Worm (Caenorhabditis elegans) whole organism, L1 larva: ENCODE measurements around the gene ZK856.4.

Experiments
- C34B4.2 ChIP-seq: sonication (generic microtip); optimal IDR thresholded peaks from 2 replicates; lab custom pipeline; 2017; ENCODE audit warnings: mild to moderate bottlenecking, missing genetic modification characterization, missing compliant biosample characterization
- F16B12.6 ChIP-seq: fragments of 150-350 bp; optimal IDR thresholded peaks from 2 replicates; lab custom pipeline; 2014; ENCODE audit warnings: missing biosample characterization, missing genetic modification characterization
- ama-1 ChIP-seq: fragments of 150-350 bp; optimal IDR thresholded peaks from 2 replicates; lab custom pipeline; 2014
- blmp-1 ChIP-seq: fragments of 150-350 bp; optimal IDR thresholded peaks from 2 replicates; lab custom pipeline; 2014; ENCODE audit warnings: missing biosample characterization, missing genetic modification characterization
- ceh-82 ChIP-seq, 3 experiments: fragments of 150-350 bp in 1 of 3; sonication (generic microtip) in 2 of 3; optimal IDR thresholded peaks; 2 replicates each; lab custom pipeline; 2014 to 2017; ENCODE audit warnings: missing biosample characterization in 3 of 3, missing genetic modification characterization in 3 of 3
- ceh-90 ChIP-seq: sonication (generic microtip); optimal IDR thresholded peaks from 2 replicates; lab custom pipeline; 2016; ENCODE audit warnings: missing genetic modification characterization, missing compliant biosample characterization
- ces-1 ChIP-seq: fragments of 150-350 bp; optimal IDR thresholded peaks from 2 replicates; lab custom pipeline; 2014; ENCODE audit warnings: missing biosample characterization, missing genetic modification reagents, missing genetic modification characterization
- efl-1 ChIP-seq, 4 experiments: fragments of 150-350 bp; optimal IDR thresholded peaks in 3 of 4; peaks in 1 of 4; 1 replicate in 1 of 4; 2 replicates in 3 of 4; lab custom pipeline; 2014; ENCODE audit warnings: missing biosample characterization in 2 of 4, missing genetic modification characterization in 2 of 4, missing genetic modification reagents in 2 of 4
- egl-27 ChIP-seq, 2 experiments: fragments of 150-350 bp in 1 of 2; sonication (generic microtip); optimal IDR thresholded peaks; 3 replicates each; lab custom pipeline; 2017 to 2018; ENCODE audit warnings: missing biosample characterization in 2 of 2, missing genetic modification characterization in 2 of 2, missing genetic modification reagents in 2 of 2
- elt-2 ChIP-seq: sonication (generic microtip); optimal IDR thresholded peaks from 2 replicates; lab custom pipeline; 2016; ENCODE audit warnings: missing genetic modification characterization, mild to moderate bottlenecking, inconsistent platforms, missing compliant biosample characterization, missing genetic modification reagents
- fkh-4 ChIP-seq: sonication (generic microtip); optimal IDR thresholded peaks from 2 replicates; lab custom pipeline; 2016; ENCODE audit warnings: missing compliant biosample characterization, missing genetic modification characterization, borderline replicate concordance
- fkh-8 ChIP-seq: sonication (generic microtip); optimal IDR thresholded peaks from 2 replicates; lab custom pipeline; 2016; ENCODE audit warnings: mild to moderate bottlenecking, missing genetic modification characterization, missing compliant biosample characterization
- grh-1 ChIP-seq: fragments of 200-800 bp; sonication (Bioruptor generic); IDR thresholded peaks from 2 replicates; pipeline ENCODE4 v1.3.6; 2022; ENCODE audit warnings: missing genetic modification reagents, missing genetic modification characterization, missing compliant biosample characterization
- irx-1 ChIP-seq: sonication (generic microtip); optimal IDR thresholded peaks from 2 replicates; lab custom pipeline; 2016; ENCODE audit warnings: missing genetic modification characterization, missing compliant biosample characterization
- isw-1 ChIP-seq: fragments of 200-800 bp; sonication (Bioruptor generic); IDR thresholded peaks from 2 replicates; pipeline ENCODE4 v1.3.6; 2022; ENCODE audit warnings: missing genetic modification characterization, missing compliant biosample characterization
- jun-1 ChIP-seq: fragments of 150-350 bp; optimal IDR thresholded peaks from 2 replicates; lab custom pipeline; 2014; ENCODE audit warnings: missing biosample characterization, missing genetic modification reagents, missing genetic modification characterization
- lin-13 ChIP-seq: fragments of 150-350 bp; optimal IDR thresholded peaks from 2 replicates; lab custom pipeline; 2014; ENCODE audit warnings: missing biosample characterization, missing genetic modification reagents, missing genetic modification characterization
- lin-35 ChIP-seq, 2 experiments: fragments of 150-350 bp; optimal IDR thresholded peaks; 2 replicates each; lab custom pipeline; 2014; ENCODE audit warnings: missing biosample characterization in 2 of 2, missing genetic modification characterization in 2 of 2, missing genetic modification reagents in 2 of 2
- lsy-2 ChIP-seq, 2 experiments: fragments of 150-350 bp; optimal IDR thresholded peaks; 2 replicates each; lab custom pipeline; 2014; ENCODE audit warnings: missing biosample characterization in 2 of 2, missing genetic modification characterization in 2 of 2
- mef-2 ChIP-seq: fragments of 150-350 bp; optimal IDR thresholded peaks from 2 replicates; lab custom pipeline; 2014; ENCODE audit warnings: missing biosample characterization, missing genetic modification characterization
- mep-1 ChIP-seq: fragments of 150-350 bp; optimal IDR thresholded peaks from 2 replicates; lab custom pipeline; 2014; ENCODE audit warnings: missing biosample characterization, missing genetic modification characterization
- nhr-19 ChIP-seq: fragments of 200-800 bp; sonication (Bioruptor generic); conservative IDR thresholded peaks from 2 replicates; pipeline ENCODE4 v1.3.6; 2022; ENCODE audit warnings: missing genetic modification characterization, missing compliant biosample characterization
- nhr-28 ChIP-seq: fragments of 150-350 bp; optimal IDR thresholded peaks from 2 replicates; lab custom pipeline; 2014; ENCODE audit warnings: missing biosample characterization, missing genetic modification characterization
- nhr-71 ChIP-seq: sonication (generic microtip); optimal IDR thresholded peaks from 2 replicates; lab custom pipeline; 2016; ENCODE audit warnings: mild to moderate bottlenecking, missing genetic modification characterization, moderate library complexity, missing compliant biosample characterization
- nhr-76 ChIP-seq: sonication (generic microtip); optimal IDR thresholded peaks from 2 replicates; lab custom pipeline; 2017; ENCODE audit warnings: missing biosample characterization, missing genetic modification characterization
- nhr-85 ChIP-seq: sonication (generic microtip); peaks from one replicate; lab custom pipeline; 2016; ENCODE audit warnings: missing genetic modification characterization, inconsistent platforms, missing compliant biosample characterization
- nhr-90 ChIP-seq: sonication (generic microtip); optimal IDR thresholded peaks from 2 replicates; lab custom pipeline; 2016; ENCODE audit warnings: mild to moderate bottlenecking, missing genetic modification characterization, missing compliant biosample characterization; ENCODE audit not compliant: poor library complexity
- pag-3 ChIP-seq: sonication (generic microtip); optimal IDR thresholded peaks from 2 replicates; lab custom pipeline; 2017; ENCODE audit warnings: missing genetic modification characterization, mild to moderate bottlenecking, missing compliant biosample characterization, antibody characterized with exemption, borderline replicate concordance; ENCODE audit not compliant: insufficient read depth
- pqm-1 ChIP-seq: sonication (generic microtip); optimal IDR thresholded peaks from 3 replicates; lab custom pipeline; 2017; ENCODE audit warnings: missing biosample characterization, missing genetic modification characterization
- swsn-7 ChIP-seq: sonication (generic microtip); optimal IDR thresholded peaks from 2 replicates; lab custom pipeline; 2016; ENCODE audit warnings: missing genetic modification characterization, missing compliant biosample characterization
- unc-130 ChIP-seq: fragments of 150-350 bp; optimal IDR thresholded peaks from 2 replicates; lab custom pipeline; 2017; ENCODE audit warnings: missing biosample characterization, missing genetic modification characterization, inconsistent platforms
- unc-62 ChIP-seq: fragments of 150-350 bp; optimal IDR thresholded peaks from 2 replicates; lab custom pipeline; 2014; ENCODE audit warnings: missing biosample characterization, missing genetic modification reagents, missing genetic modification characterization
- unc-86 ChIP-seq: sonication (generic microtip); optimal IDR thresholded peaks from 2 replicates; lab custom pipeline; 2016; ENCODE audit warnings: missing genetic modification characterization, missing compliant biosample characterization
- unc-98 ChIP-seq: fragments of 200-800 bp; sonication (Bioruptor generic); IDR thresholded peaks from 2 replicates; pipeline ENCODE4 v1.3.6; 2022; ENCODE audit warnings: missing genetic modification characterization, missing compliant biosample characterization
- xbp-1 ChIP-seq: sonication (generic microtip); optimal IDR thresholded peaks from 2 replicates; lab custom pipeline; 2016; ENCODE audit warnings: missing genetic modification characterization, missing compliant biosample characterization
- zag-1 ChIP-seq: fragments of 150-350 bp; optimal IDR thresholded peaks from 2 replicates; lab custom pipeline; 2014; ENCODE audit warnings: missing biosample characterization, missing genetic modification characterization
- ztf-11 ChIP-seq, 2 experiments: sonication (generic microtip); optimal IDR thresholded peaks; 2 replicates each; lab custom pipeline; 2016 to 2017; ENCODE audit warnings: missing genetic modification characterization in 2 of 2, missing biosample characterization in 1 of 2, missing compliant biosample characterization in 1 of 2
- ztf-4 ChIP-seq: fragments of 150-350 bp; optimal IDR thresholded peaks from 2 replicates; lab custom pipeline; 2014; ENCODE audit warnings: missing biosample characterization, missing genetic modification characterization

ZK856.4 gene

DNA sequence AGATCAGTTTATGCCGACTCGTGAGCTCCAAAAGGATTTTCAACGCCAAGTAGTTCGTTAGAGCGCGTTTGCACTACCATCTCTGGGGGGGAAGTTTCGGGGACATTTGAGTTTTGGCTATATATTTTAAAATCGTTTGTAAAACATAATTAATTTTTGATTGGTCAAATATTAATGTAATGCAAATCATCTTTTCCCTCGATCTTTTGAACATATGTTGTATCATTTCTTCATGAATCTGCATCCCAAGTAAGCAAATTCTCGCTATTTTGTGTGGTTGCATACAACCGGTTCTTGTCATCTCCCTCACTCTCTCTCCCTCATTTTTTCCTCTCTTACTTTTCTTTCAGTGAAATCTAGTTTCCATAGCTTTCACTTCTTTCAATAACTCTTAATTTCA, 4.9 kb upstream of the ZK856.4 start (continued):
- peak; percentile 63 for TF ChIP-seq isw-1 (GFP tag; lab: Robert Waterston, UW)
- TF ChIP-seq, all 84 proteins: peak for 49

DNA sequence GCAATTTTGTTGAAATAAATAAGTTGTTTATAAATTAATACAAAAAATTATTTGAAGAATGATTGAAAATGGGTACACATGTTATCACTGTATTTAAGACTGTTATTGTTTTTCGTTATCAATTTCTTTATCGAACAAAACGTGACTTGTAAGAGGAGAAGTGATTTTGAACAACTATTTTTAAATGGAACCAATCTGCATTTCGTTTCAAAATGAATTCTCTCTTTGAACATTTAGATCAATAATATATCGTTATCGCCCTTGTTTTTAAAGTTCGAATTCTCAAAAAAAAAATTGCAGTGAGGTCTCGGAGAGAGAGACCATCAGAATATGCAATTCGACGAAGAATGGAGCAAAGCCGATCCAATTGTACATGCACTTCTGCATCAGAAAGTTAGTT, 3.8 kb upstream of the ZK856.4 start, which contains the start of gene cul-5:
Gene cul-5 (plus strand): TSS at position 301 of the 400 bp plus-strand sequence.
- TF ChIP-seq elt-2 (tag; lab: Kevin White, UChicago) (peak; percentile 41), xbp-1 (tag; lab: Kevin White, UChicago) (no peak), ceh-82 (tag; optimal IDR thresholded peaks at IDR 0.05; lab: Kevin White, UChicago) (no peak), lsy-2 (tag; optimal IDR thresholded peaks at IDR 0.05; lab: Kevin White, UChicago) (no peak), fkh-4 (no peak), unc-130 (tag; lab: Kevin White, UChicago) (no peak), swsn-7 (tag; lab: Kevin White, UChicago) (no peak)
- TF ChIP-seq, all 84 proteins: peak for 1

DNA sequence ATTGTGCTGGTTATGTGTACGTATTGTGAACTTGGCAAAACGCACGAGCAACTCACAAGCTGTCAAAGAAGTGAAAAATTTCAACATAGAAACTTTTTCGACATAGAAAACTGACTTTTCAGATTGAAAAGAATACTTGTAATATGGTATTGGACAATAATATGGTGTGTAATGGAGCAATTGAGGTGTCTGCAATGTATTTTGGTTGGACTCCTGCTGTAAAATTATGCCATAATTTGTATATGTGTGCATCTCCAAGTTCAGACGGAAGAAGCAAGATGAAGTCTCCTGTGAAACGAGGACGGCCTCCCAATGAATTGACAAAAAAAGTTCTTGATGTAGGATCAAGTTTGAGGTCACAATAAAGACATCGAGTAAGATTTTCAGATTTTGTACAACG, 726 bp downstream of the ZK856.4 start:
- no peak for TF ChIP-seq pag-3
- no peak for TF ChIP-seq lin-13 (GFP tag; lab: Kevin White, UChicago)
- TF ChIP-seq grh-1 (GFP tag; lab: Robert Waterston, UW): no peak
- no peak for TF ChIP-seq nhr-71 (tag; lab: Kevin White, UChicago)
- TF ChIP-seq mep-1 (tag; lab: Kevin White, UChicago): no peak
- no peak for TF ChIP-seq unc-98
- no peak for TF ChIP-seq nhr-76
- TF ChIP-seq ceh-90: no peak
- no peak for TF ChIP-seq fkh-8 (tag; lab: Kevin White, UChicago)
- TF ChIP-seq blmp-1: no peak
- TF ChIP-seq efl-1 (optimal IDR thresholded peaks at IDR 0.05; lab: Kevin White, UChicago): no peak
- no peak for TF ChIP-seq efl-1 (GFP tag; optimal IDR thresholded peaks at IDR 0.05 in 1 of 2; lab: Kevin White, UChicago)
- no peak for TF ChIP-seq nhr-85 (tag; lab: Kevin White, UChicago)
- TF ChIP-seq ztf-4: no peak
- TF ChIP-seq jun-1 (tag; lab: Kevin White, UChicago): no peak
- TF ChIP-seq C34B4.2 (tag; lab: Kevin White, UChicago): no peak
- no peak for TF ChIP-seq ces-1 (GFP tag; lab: Kevin White, UChicago)
- TF ChIP-seq pqm-1: no peak
- no peak for TF ChIP-seq unc-62 (GFP tag; lab: Kevin White, UChicago)
- no peak for TF ChIP-seq irx-1 (tag; lab: Kevin White, UChicago)
- TF ChIP-seq, all 84 proteins: peak for 0

DNA sequence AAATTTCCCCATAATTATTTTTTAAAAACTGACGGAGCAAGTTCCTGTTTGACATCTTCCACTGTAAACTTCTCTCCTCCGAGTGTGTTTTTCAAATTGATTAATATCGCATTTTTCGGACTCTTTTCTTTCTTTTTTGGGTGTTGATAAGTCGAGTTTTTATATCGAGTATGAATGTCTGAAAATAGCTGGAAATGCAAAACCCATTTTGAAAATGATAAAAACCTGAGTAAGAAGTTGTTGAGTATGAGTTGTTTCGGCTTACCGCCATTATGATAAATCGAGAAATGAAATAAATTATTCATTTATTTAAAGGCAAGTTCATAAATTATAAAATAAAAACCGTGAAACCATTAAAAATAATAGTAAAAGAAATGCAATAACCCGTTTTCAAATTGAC, 2.6 kb downstream of the ZK856.4 start, which contains the start of gene ZK856.18:
Gene ZK856.18 (minus strand): TSS at position 289 of the 400 bp plus-strand sequence.
- TF ChIP-seq unc-86 (tag; lab: Kevin White, UChicago): no peak

DNA sequence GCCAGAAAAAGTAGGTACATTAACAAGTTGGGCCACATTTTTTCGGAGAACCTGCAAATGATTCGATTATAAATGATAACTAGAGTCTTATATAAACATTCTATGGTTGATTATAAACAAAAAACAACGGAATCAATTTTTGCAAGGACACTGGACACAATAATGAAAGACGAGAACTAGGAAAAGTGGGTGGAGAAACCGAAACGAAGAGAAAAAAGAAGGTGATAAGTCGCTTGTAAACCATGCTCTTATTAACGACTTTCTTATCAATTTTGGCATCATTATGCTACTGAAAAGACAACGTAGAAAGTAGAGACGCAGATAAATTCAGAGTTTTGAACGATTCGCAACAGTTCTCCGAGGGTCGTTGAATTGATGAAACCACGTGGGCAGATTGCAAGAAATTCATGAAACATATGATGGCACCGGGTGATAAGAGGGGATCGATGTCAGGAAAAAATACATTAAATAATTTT, 7.0 kb downstream of the ZK856.4 start, which contains the start of gene ZK856.5:
Gene ZK856.5 (minus strand): TSS at position 51 of the 476 bp plus-strand sequence.
- TF ChIP-seq ceh-82 (tag; optimal IDR thresholded peaks at IDR 0.05; lab: Kevin White, UChicago) (no peak), nhr-76 (no peak), zag-1 (no peak), ztf-11 (tag; optimal IDR thresholded peaks at IDR 0.05; lab: Kevin White, UChicago) (no peak), ama-1 (lab: Kevin White, UChicago) (no peak), nhr-19 (GFP tag; lab: Robert Waterston, UW) (no peak), nhr-28 (no peak), mef-2 (tag; lab: Kevin White, UChicago) (no peak), efl-1 (optimal IDR thresholded peaks at IDR 0.05; lab: Kevin White, UChicago) (no peak), efl-1 (GFP tag; optimal IDR thresholded peaks at IDR 0.05 in 1 of 2; lab: Kevin White, UChicago) (peak in 1 of 2 experiments; percentile 66), egl-27 (tag; optimal IDR thresholded peaks at IDR 0.05; lab: Kevin White, UChicago) (no peak), lin-35 (GFP tag; optimal IDR thresholded peaks at IDR 0.05; lab: Kevin White, UChicago) (peak in 1 of 2 experiments; percentile 37), nhr-71 (tag; lab: Kevin White, UChicago) (peak; percentile 22), elt-2 (tag; lab: Kevin White, UChicago) (peak; percentile 90), F16B12.6 (tag; lab: Kevin White, UChicago) (no peak), nhr-85 (tag; lab: Kevin White, UChicago) (peak; percentile 58), nhr-90 (tag; lab: Kevin White, UChicago) (no peak), ces-1 (GFP tag; lab: Kevin White, UChicago) (no peak)
